Fruit fly (Drosophila melanogaster): ENCODE results near the gene Vps16B.
A peak's percentile ranks its signal among the peaks of the same experiment; 100 is the strongest.

Gene Vps16B

DNA sequence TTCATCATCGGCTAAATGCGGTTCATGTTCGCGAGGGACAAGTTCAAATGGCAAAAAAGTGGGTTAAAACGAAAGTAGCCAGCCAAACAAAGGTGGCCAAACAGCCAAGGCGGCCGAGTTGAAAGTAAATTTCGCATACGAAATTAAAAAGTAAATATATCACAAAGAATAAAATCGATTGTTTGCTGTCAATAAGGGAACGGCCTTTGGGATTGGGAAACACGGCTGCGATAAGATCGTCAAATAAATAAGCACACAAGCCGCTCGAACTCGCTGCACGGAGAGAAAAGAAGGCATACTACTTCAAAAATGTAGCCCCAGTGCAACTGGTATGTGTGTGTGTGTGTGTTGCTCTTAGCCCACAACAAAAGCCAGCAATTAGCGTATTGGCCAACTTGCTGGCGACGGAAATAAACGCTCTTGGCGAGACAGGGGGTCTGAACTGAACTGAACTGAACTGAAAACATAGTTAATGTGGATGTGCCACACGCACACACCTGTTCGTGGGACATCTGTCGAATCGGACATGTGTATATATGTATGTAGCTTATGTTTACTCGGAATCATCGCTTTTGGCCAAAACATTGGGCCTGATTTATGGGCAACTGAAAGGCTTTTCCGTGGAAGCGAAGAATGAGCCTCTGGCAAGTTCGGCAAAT, 28.2 kb downstream of the Vps16B start:
- no peak for TF ChIP-seq CG6808 (GFP tag; optimal IDR thresholded peaks at IDR 0.05)
- TF ChIP-seq dsx (GFP tag; optimal IDR thresholded peaks at IDR 0.05; ENCODE audit: poor library complexity, severe bottlenecking): no peak
- no peak for TF ChIP-seq CG8319 (GFP tag; optimal IDR thresholded peaks at IDR 0.05)
- TF ChIP-seq Sox102F (GFP tag; optimal IDR thresholded peaks at IDR 0.05): peak; percentile 33
- peak; percentile 77 for TF ChIP-seq svp (GFP tag)
- TF ChIP-seq esn (GFP tag; optimal IDR thresholded peaks at IDR 0.05): peak; percentile 43
- no peak for TF ChIP-seq spab (GFP tag; optimal IDR thresholded peaks at IDR 0.05)
- peak; percentile 15 for TF ChIP-seq Met (GFP tag; optimal IDR thresholded peaks at IDR 0.05)
- TF ChIP-seq Eip93F (GFP tag; optimal IDR thresholded peaks at IDR 0.05): peak; percentile 5
- TF ChIP-seq topi (GFP tag; optimal IDR thresholded peaks at IDR 0.05): peak; percentile 38
- TF ChIP-seq Sox14 (GFP tag; optimal IDR thresholded peaks at IDR 0.05): peak; percentile 18
- peak; percentile 18 for TF ChIP-seq vri (GFP tag; optimal IDR thresholded peaks at IDR 0.05)
- TF ChIP-seq Blimp-1 (GFP tag; optimal IDR thresholded peaks at IDR 0.05): peak; percentile 65
- peak; percentile 56 for TF ChIP-seq CG6854 (GFP tag; optimal IDR thresholded peaks at IDR 0.05)

DNA sequence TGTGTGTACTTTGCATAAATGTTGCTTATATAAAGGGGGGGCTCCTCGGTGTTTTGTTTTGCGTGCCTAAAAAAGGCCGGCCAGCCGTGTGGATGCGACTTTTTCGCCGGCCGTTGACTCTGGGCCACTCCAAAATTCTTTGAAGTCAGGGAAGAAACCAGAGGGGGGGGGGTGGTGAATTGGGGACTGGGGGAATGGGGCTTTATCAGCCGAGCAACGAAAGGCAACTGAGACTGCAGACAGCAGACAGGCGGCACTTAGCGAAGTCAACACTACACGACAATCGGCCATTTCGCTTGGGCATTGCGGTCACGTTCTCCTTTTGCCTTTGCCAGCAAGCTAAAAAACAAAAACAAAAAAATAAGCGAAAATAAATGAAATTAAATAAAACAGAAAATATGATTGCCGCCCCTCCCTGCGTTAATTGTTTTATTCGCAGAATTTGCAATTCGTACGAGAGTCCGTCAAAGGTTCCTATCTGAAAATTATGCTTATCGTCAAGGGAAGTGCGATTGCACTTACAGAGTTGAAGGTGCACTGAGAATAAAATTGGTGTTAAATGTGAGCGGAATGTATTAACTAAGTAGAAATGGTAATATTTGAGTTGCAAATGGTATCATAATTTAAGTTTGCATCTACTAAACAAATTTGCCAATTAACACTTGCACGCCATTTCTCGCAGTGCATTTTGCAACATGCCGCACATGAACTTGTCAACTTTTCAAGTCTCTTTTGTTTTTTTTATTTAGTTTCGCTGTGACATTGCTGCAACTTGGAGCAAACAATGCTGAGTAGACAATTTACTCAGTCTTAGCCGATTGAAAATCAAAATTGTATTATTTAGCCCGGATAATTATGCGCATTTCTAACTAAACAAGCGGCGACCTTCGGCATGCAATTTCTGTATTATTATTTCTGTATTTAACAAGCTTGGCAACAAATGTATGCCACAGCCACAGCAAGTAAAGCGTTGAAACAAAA, 29.9 kb downstream of the Vps16B start:
- TF ChIP-seq CG8119 (GFP tag; IDR thresholded peaks at IDR 0.05) (peak; percentile 69), vri (GFP tag; optimal IDR thresholded peaks at IDR 0.05) (peak; percentile 65), CG31627 (GFP tag; optimal IDR thresholded peaks at IDR 0.05) (peak; percentile 69), lz (GFP tag; optimal IDR thresholded peaks at IDR 0.05) (peak; percentile 77), CG4318 (GFP tag; optimal IDR thresholded peaks at IDR 0.05) (no peak), CG6808 (GFP tag; optimal IDR thresholded peaks at IDR 0.05) (peak; percentile 32), CG9139 (GFP tag; optimal IDR thresholded peaks at IDR 0.05) (no peak), esn (GFP tag; optimal IDR thresholded peaks at IDR 0.05) (peak; percentile 84), cyc (GFP tag; optimal IDR thresholded peaks at IDR 0.05) (peak; percentile 92), CG10631 (GFP tag; optimal IDR thresholded peaks at IDR 0.05) (no peak), svp (GFP tag) (peak; percentile 98), CG11762 (GFP tag; optimal IDR thresholded peaks at IDR 0.05; ENCODE audit: insufficient read depth) (peak; percentile 82), net (GFP tag; optimal IDR thresholded peaks at IDR 0.05) (peak; percentile 38), CG7368 (GFP tag; optimal IDR thresholded peaks at IDR 0.05) (peak; percentile 74), fd59A (GFP tag; optimal IDR thresholded peaks at IDR 0.05) (no peak), Eip75B (GFP tag; optimal IDR thresholded peaks at IDR 0.05) (peak; percentile 82), CG15336 (GFP tag; IDR thresholded peaks at IDR 0.05) (peak; percentile 64), CG6792 (GFP tag; optimal IDR thresholded peaks at IDR 0.05) (peak; percentile 58), CG10669 (GFP tag; optimal IDR thresholded peaks at IDR 0.05) (peak; percentile 66), CG34406 (GFP tag; optimal IDR thresholded peaks at IDR 0.05) (peak; percentile 49), CG6163 (GFP tag; IDR thresholded peaks at IDR 0.05) (peak; percentile 91), CG8632 (GFP tag; optimal IDR thresholded peaks at IDR 0.05) (no peak), CG11294 (GFP tag; IDR thresholded peaks at IDR 0.05) (peak; percentile 62), Hr4 (GFP tag; optimal IDR thresholded peaks at IDR 0.05) (no peak), CG11902 (GFP tag; optimal IDR thresholded peaks at IDR 0.05) (peak; percentile 85), Sox14 (GFP tag; optimal IDR thresholded peaks at IDR 0.05) (peak; percentile 55), Smox (GFP tag; optimal IDR thresholded peaks at IDR 0.05) (peak; percentile 76), Eip93F (GFP tag; optimal IDR thresholded peaks at IDR 0.05) (peak; percentile 65), CG8319 (GFP tag; optimal IDR thresholded peaks at IDR 0.05) (peak; percentile 39), fd85E (GFP tag; optimal IDR thresholded peaks at IDR 0.05) (peak; percentile 59), dac (GFP tag; optimal IDR thresholded peaks at IDR 0.05) (no peak), Ets21C (GFP tag; optimal IDR thresholded peaks at IDR 0.05) (peak; percentile 62), Hr38 (GFP tag; optimal IDR thresholded peaks at IDR 0.05) (no peak), achi (GFP tag; optimal IDR thresholded peaks at IDR 0.05) (peak; percentile 77), dsx (GFP tag; optimal IDR thresholded peaks at IDR 0.05; ENCODE audit: poor library complexity, severe bottlenecking) (peak; percentile 73), Blimp-1 (GFP tag; optimal IDR thresholded peaks at IDR 0.05) (peak; percentile 64), OdsH (GFP tag; optimal IDR thresholded peaks at IDR 0.05) (peak; percentile 46), Met (GFP tag; optimal IDR thresholded peaks at IDR 0.05) (peak; percentile 95), Sox15 (GFP tag; optimal IDR thresholded peaks at IDR 0.05) (peak; percentile 20), CG6854 (GFP tag; optimal IDR thresholded peaks at IDR 0.05) (peak; percentile 46), Sox102F (GFP tag; optimal IDR thresholded peaks at IDR 0.05) (peak; percentile 76), ss (GFP tag; optimal IDR thresholded peaks at IDR 0.05) (peak in 1 of 2 experiments; percentile 60)
